Fruit fly (Drosophila melanogaster) whole organism, embryonic: ENCODE data around the gene CG5021.

Experiments used
- Aef1 ChIP-seq: fragments of 200-800 bp; sonication (Bioruptor generic); IDR thresholded peaks from 3 replicates; pipeline ENCODE4 v1.3.6; 2022; ENCODE audit warnings: missing biosample characterization, missing genetic modification characterization
- Atf-2 ChIP-seq: fragments of 200-800 bp; sonication (Bioruptor generic); optimal IDR thresholded peaks from 2 replicates; lab custom pipeline; 2016; ENCODE audit warnings: missing biosample characterization, missing genetic modification characterization
- Bgb ChIP-seq: fragments of 200-800 bp; sonication (Bioruptor generic); IDR thresholded peaks from 2 replicates; pipeline ENCODE4 v1.3.6; 2022; ENCODE audit warnings: missing biosample characterization, missing genetic modification characterization; ENCODE audit not compliant: partially characterized antibody
- CG10209 ChIP-seq: fragments of 200-800 bp; sonication (Bioruptor generic); optimal IDR thresholded peaks from 3 replicates; lab custom pipeline; 2017; ENCODE audit warnings: missing biosample characterization, mild to moderate bottlenecking, missing genetic modification characterization, missing genetic modification reagents
- CG11723 ChIP-seq: fragments of 200-800 bp; sonication (Bioruptor generic); optimal IDR thresholded peaks from 2 replicates; lab custom pipeline; 2017; ENCODE audit warnings: missing biosample characterization, mild to moderate bottlenecking, missing genetic modification characterization
- CG12104 ChIP-seq: fragments of 200-800 bp; sonication (Bioruptor generic); optimal IDR thresholded peaks from 3 replicates; lab custom pipeline; 2016; ENCODE audit warnings: missing biosample characterization, missing genetic modification characterization
- CG12219 ChIP-seq: fragments of 200-800 bp; sonication (Bioruptor generic); optimal IDR thresholded peaks from 3 replicates; lab custom pipeline; 2018; ENCODE audit warnings: missing biosample characterization, mild to moderate bottlenecking, missing genetic modification characterization
- CG13123 ChIP-seq: fragments of 200-800 bp; sonication (Bioruptor generic); optimal IDR thresholded peaks from 2 replicates; lab custom pipeline; 2016; ENCODE audit warnings: missing biosample characterization, missing genetic modification characterization
- CG13287 ChIP-seq: fragments of 200-800 bp; sonication (Bioruptor generic); IDR thresholded peaks from 2 replicates; pipeline ENCODE4 v1.3.6; 2022; ENCODE audit warnings: missing biosample characterization, missing genetic modification characterization; ENCODE audit not compliant: partially characterized antibody
- CG14710 ChIP-seq: fragments of 200-800 bp; sonication (Bioruptor generic); optimal IDR thresholded peaks from 3 replicates; lab custom pipeline; 2019; ENCODE audit warnings: missing biosample characterization, mild to moderate bottlenecking, missing genetic modification characterization, moderate library complexity
- CG17359 ChIP-seq: fragments of 200-800 bp; sonication (Bioruptor generic); optimal IDR thresholded peaks from 3 replicates; lab custom pipeline; 2018; ENCODE audit warnings: missing biosample characterization, mild to moderate bottlenecking, missing genetic modification characterization, moderate library complexity
- CG17361 ChIP-seq: fragments of 200-800 bp; sonication (Bioruptor generic); IDR thresholded peaks from 3 replicates; pipeline ENCODE4 v1.3.6; 2022; ENCODE audit warnings: missing biosample characterization, missing genetic modification characterization
- CG17802 ChIP-seq: fragments of 200-800 bp; sonication (Bioruptor generic); optimal IDR thresholded peaks from 2 replicates; lab custom pipeline; 2018; ENCODE audit warnings: missing biosample characterization, mild to moderate bottlenecking, missing genetic modification characterization, moderate library complexity
- CG34224 ChIP-seq: fragments of 200-800 bp; sonication (Bioruptor generic); IDR thresholded peaks from 3 replicates; pipeline ENCODE4 v1.3.6; 2022; ENCODE audit warnings: missing biosample characterization, missing genetic modification characterization; ENCODE audit not compliant: partially characterized antibody
- CG34376 ChIP-seq: fragments of 200-800 bp; sonication (Bioruptor generic); optimal IDR thresholded peaks from 2 replicates; lab custom pipeline; 2018; ENCODE audit warnings: missing biosample characterization, mild to moderate bottlenecking, missing genetic modification characterization
- CG4328 ChIP-seq: fragments of 200-800 bp; sonication (Bioruptor generic); optimal IDR thresholded peaks from 3 replicates; lab custom pipeline; 2017; ENCODE audit warnings: missing biosample characterization, missing genetic modification reagents, missing genetic modification characterization
- CG4730 ChIP-seq: fragments of 200-800 bp; sonication (Bioruptor generic); IDR thresholded peaks from 2 replicates; pipeline ENCODE4 v1.3.6; 2022; ENCODE audit warnings: missing biosample characterization, missing genetic modification characterization
- CG5180 ChIP-seq: fragments of 200-800 bp; sonication (Bioruptor generic); optimal IDR thresholded peaks from 3 replicates; lab custom pipeline; 2017; ENCODE audit warnings: missing biosample characterization, missing genetic modification characterization, mild to moderate bottlenecking, moderate library complexity, missing genetic modification reagents
- CG5953 ChIP-seq: fragments of 200-800 bp; sonication (Bioruptor generic); IDR thresholded peaks from 2 replicates; pipeline ENCODE4 v1.3.6; 2022; ENCODE audit warnings: missing biosample characterization, missing genetic modification characterization
- CG6175 ChIP-seq: fragments of 200-800 bp; sonication (Bioruptor generic); IDR thresholded peaks from 3 replicates; pipeline ENCODE4 v1.3.6; 2022; ENCODE audit warnings: missing biosample characterization, missing genetic modification characterization
- CG6654 ChIP-seq: fragments of 200-800 bp; sonication (Bioruptor generic); optimal IDR thresholded peaks from 2 replicates; lab custom pipeline; 2017; ENCODE audit warnings: missing biosample characterization, mild to moderate bottlenecking, missing genetic modification characterization
- CG7928 ChIP-seq: fragments of 200-800 bp; sonication (Bioruptor generic); optimal IDR thresholded peaks from 2 replicates; lab custom pipeline; 2017; ENCODE audit warnings: missing biosample characterization, mild to moderate bottlenecking, missing genetic modification characterization
- CG7987 ChIP-seq: fragments of 200-800 bp; sonication (Bioruptor generic); optimal IDR thresholded peaks from 2 replicates; lab custom pipeline; 2018; ENCODE audit warnings: missing biosample characterization, mild to moderate bottlenecking, missing genetic modification characterization, moderate library complexity
- CG8290 ChIP-seq, 3 experiments: fragments of 200-800 bp; sonication (Bioruptor generic); optimal IDR thresholded peaks; 2 replicates each; lab custom pipeline; 2016 to 2019; ENCODE audit warnings: missing biosample characterization in 3 of 3, missing genetic modification characterization in 3 of 3, mild to moderate bottlenecking in 2 of 3, moderate library complexity in 1 of 3
- CG9797 ChIP-seq: fragments of 200-800 bp; sonication (Bioruptor generic); optimal IDR thresholded peaks from 3 replicates; lab custom pipeline; 2018; ENCODE audit warnings: missing biosample characterization, mild to moderate bottlenecking, missing genetic modification characterization
- Drgx ChIP-seq: fragments of 200-800 bp; sonication (Bioruptor generic); IDR thresholded peaks from 2 replicates; pipeline ENCODE4 v1.3.6; 2022; ENCODE audit warnings: missing biosample characterization, missing genetic modification characterization
- HLH4C ChIP-seq: fragments of 200-800 bp; sonication (Bioruptor generic); IDR thresholded peaks from 3 replicates; pipeline ENCODE4 v1.3.6; 2022; ENCODE audit warnings: missing biosample characterization, missing genetic modification characterization; ENCODE audit not compliant: partially characterized antibody
- Hand ChIP-seq: fragments of 200-800 bp; sonication (Bioruptor generic); optimal IDR thresholded peaks from 2 replicates; lab custom pipeline; 2017; ENCODE audit warnings: mild to moderate bottlenecking, missing biosample characterization, missing genetic modification reagents, missing genetic modification characterization
- Neu2 ChIP-seq: fragments of 200-800 bp; sonication (Bioruptor generic); optimal IDR thresholded peaks from 3 replicates; lab custom pipeline; 2016; ENCODE audit warnings: missing biosample characterization, missing genetic modification characterization, borderline replicate concordance
- Sin3A ChIP-seq: fragments of >200 bp; optimal IDR thresholded peaks from 2 replicates; lab custom pipeline; 2018
- Usf ChIP-seq: fragments of 200-800 bp; sonication (Bioruptor generic); optimal IDR thresholded peaks from 2 replicates; lab custom pipeline; 2017; ENCODE audit warnings: missing genotype, missing biosample characterization, missing genetic modification characterization
- Vsx1 ChIP-seq: fragments of 200-800 bp; sonication (Bioruptor generic); optimal IDR thresholded peaks from 2 replicates; lab custom pipeline; 2017; ENCODE audit warnings: missing biosample characterization, mild to moderate bottlenecking, missing genetic modification characterization, missing genetic modification reagents
- abd-A ChIP-seq: fragments of 200-800 bp; sonication (Bioruptor generic); optimal IDR thresholded peaks from 3 replicates; lab custom pipeline; 2019; ENCODE audit warnings: missing biosample characterization, mild to moderate bottlenecking, missing genetic modification characterization, moderate library complexity
- ato ChIP-seq: fragments of 200-800 bp; sonication (Bioruptor generic); IDR thresholded peaks from 2 replicates; pipeline ENCODE4 v1.3.6; 2022; ENCODE audit warnings: missing biosample characterization, missing genetic modification characterization; ENCODE audit not compliant: partially characterized antibody
- emc ChIP-seq: fragments of 200-800 bp; sonication (Bioruptor generic); optimal IDR thresholded peaks from 2 replicates; lab custom pipeline; 2016; ENCODE audit warnings: missing biosample characterization, missing genetic modification characterization
- ems ChIP-seq: fragments of 200-800 bp; sonication (Bioruptor generic); optimal IDR thresholded peaks from 3 replicates; lab custom pipeline; 2016; ENCODE audit warnings: missing biosample characterization, missing genetic modification characterization
- gsb ChIP-seq: fragments of 200-800 bp; sonication (Bioruptor generic); IDR thresholded peaks from 2 replicates; pipeline ENCODE4 v1.3.6; 2022; ENCODE audit warnings: missing biosample characterization, missing genetic modification characterization
- inv ChIP-seq: fragments of 200-800 bp; sonication (Bioruptor generic); IDR thresholded peaks from 2 replicates; pipeline ENCODE4 v1.3.6; 2022; ENCODE audit warnings: missing biosample characterization, missing genetic modification characterization; ENCODE audit not compliant: partially characterized antibody
- jing ChIP-seq: fragments of 200-800 bp; sonication (Bioruptor generic); optimal IDR thresholded peaks from 2 replicates; lab custom pipeline; 2018; ENCODE audit warnings: missing biosample characterization, mild to moderate bottlenecking, missing genetic modification characterization
- kah ChIP-seq: fragments of 200-800 bp; sonication (Bioruptor generic); optimal IDR thresholded peaks from 2 replicates; lab custom pipeline; 2018; ENCODE audit warnings: missing biosample characterization, mild to moderate bottlenecking, missing genetic modification characterization
- nerfin-2 ChIP-seq: fragments of 200-800 bp; sonication (Bioruptor generic); IDR thresholded peaks from 2 replicates; pipeline ENCODE4 v1.3.6; 2022; ENCODE audit warnings: missing biosample characterization, missing genetic modification characterization; ENCODE audit not compliant: partially characterized antibody
- oc ChIP-seq: fragments of 200-800 bp; sonication (Bioruptor generic); optimal IDR thresholded peaks from 2 replicates; lab custom pipeline; 2018; ENCODE audit warnings: missing biosample characterization, mild to moderate bottlenecking, missing genetic modification characterization, moderate library complexity
- pfk ChIP-seq: fragments of 200-800 bp; sonication (Bioruptor generic); optimal IDR thresholded peaks from 2 replicates; lab custom pipeline; 2018; ENCODE audit warnings: missing biosample characterization, mild to moderate bottlenecking, missing genetic modification characterization, moderate library complexity
- sens ChIP-seq: fragments of 200-800 bp; sonication (Bioruptor generic); peaks from one replicate; lab custom pipeline; 2016; ENCODE audit warnings: missing biosample characterization, missing genetic modification characterization
- vfl ChIP-seq: fragments of 200-800 bp; sonication (Bioruptor generic); optimal IDR thresholded peaks from 2 replicates; lab custom pipeline; 2016; ENCODE audit warnings: missing biosample characterization, missing genetic modification characterization
- yki ChIP-seq: fragments of >200 bp; optimal IDR thresholded peaks from 3 replicates; lab custom pipeline; 2018
- z ChIP-seq: fragments of 200-800 bp; sonication (Bioruptor generic); IDR thresholded peaks from 3 replicates; pipeline ENCODE4 v1.3.6; 2022; ENCODE audit warnings: missing biosample characterization, missing genetic modification characterization
- zen ChIP-seq: fragments of 200-800 bp; sonication (Bioruptor generic); optimal IDR thresholded peaks from 3 replicates; lab custom pipeline; 2018; ENCODE audit warnings: missing biosample characterization, mild to moderate bottlenecking, missing genetic modification characterization, moderate library complexity

The CG5021 gene

DNA sequence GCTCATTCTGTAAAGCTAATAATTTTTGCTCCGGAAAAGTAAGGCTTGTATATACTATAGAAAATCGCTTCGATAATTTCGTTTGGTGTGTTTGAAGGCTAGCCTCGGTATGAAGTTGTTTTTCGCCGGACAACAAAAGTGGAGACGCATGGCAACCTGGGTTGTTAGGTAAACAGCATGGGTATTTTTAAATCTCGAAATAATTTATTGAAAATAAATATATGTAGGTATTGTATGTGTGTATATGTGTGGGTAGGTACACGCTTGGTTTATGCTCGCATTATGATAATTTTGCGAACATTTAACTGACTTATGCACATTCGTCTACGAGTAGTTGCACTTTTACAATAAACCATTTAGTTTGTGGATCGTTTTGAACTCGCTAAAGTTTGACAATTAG lies 23.5 kb downstream of the CG5021 start, which contains the start of gene CG5280:
CG5280 (minus strand) TSS at position 101 of the 400 bp plus-strand sequence.
- TF ChIP-seq nerfin-2 (no peak), emc (GFP tag; lab: Kevin White, UChicago) (no peak), z (GFP tag; lab: Robert Waterston, UW) (no peak), CG12104 (GFP tag; lab: Kevin White, UChicago) (no peak), ems (no peak), kah (GFP tag; lab: Kevin White, UChicago) (no peak)

DNA sequence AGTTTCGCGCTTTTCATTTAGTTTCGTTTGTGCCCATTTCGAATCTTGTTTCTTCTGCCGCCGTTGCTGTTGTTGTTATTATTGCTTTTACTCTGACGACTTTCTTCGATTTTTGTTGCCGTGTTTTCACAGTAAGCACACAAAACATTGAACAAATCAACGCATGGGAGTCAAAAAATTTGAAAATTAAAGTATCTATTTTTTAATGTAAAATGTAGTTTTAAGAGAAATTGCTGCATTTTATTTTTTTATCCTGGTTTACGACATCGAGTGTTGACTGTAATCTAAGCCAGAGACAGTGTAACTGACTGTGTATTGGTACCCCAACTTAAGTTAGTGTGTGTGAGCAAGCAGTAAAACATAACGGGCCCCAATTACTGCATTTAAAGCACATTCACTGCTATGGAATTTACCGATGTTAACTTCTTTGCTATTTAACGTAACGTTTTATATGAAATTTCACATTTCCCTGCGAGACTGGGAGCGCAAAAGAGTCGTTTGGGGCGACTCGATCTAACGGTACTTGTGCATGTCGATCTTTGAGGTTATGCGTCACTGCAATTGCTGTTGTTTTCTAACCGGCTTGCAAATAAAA lies 29.6 kb downstream of the CG5021 start:
- TF ChIP-seq CG7987: no peak
- TF ChIP-seq Vsx1 (GFP tag; lab: Kevin White, UChicago): no peak
- TF ChIP-seq Hand (GFP tag; lab: Kevin White, UChicago): no peak
- peak; percentile 90 for TF ChIP-seq Drgx (GFP tag; lab: Robert Waterston, UW)
- no peak for TF ChIP-seq CG34376
- TF ChIP-seq Usf: peak; percentile 3
- no peak for TF ChIP-seq CG11723 (GFP tag; lab: Kevin White, UChicago)
- TF ChIP-seq HLH4C (GFP tag; lab: Robert Waterston, UW): no peak
- no peak for TF ChIP-seq CG34224
- TF ChIP-seq CG12219: peak; percentile 35
- TF ChIP-seq CG8290 (GFP tag; optimal IDR thresholded peaks at IDR 0.05; lab: Kevin White, UChicago): no peak
- no peak for TF ChIP-seq CG8290 (tag; optimal IDR thresholded peaks at IDR 0.05; lab: Kevin White, UChicago)
- TF ChIP-seq abd-A (tag; lab: Kevin White, UChicago): no peak
- no peak for TF ChIP-seq vfl (GFP tag; lab: Kevin White, UChicago)
- TF ChIP-seq jing (GFP tag; lab: Kevin White, UChicago): peak; percentile 50
- peak; percentile 34 for TF ChIP-seq CG10209
- TF ChIP-seq inv (GFP tag; lab: Robert Waterston, UW): no peak
- peak; percentile 27; the same call in 1 of the 2 replicates for TF ChIP-seq CG5953 (GFP tag; lab: Robert Waterston, UW)
- peak; percentile 65 for TF ChIP-seq CG17361 (GFP tag; lab: Robert Waterston, UW)
- TF ChIP-seq pfk: no peak
- peak; percentile 44; the same call in 1 of the 3 replicates for TF ChIP-seq Aef1
- no peak for TF ChIP-seq Sin3A (lab: Kevin White, UChicago)
- TF ChIP-seq CG6175 (GFP tag; lab: Robert Waterston, UW): no peak
- TF ChIP-seq CG13123 (GFP tag; lab: Kevin White, UChicago): no peak
- TF ChIP-seq gsb (GFP tag; lab: Robert Waterston, UW): no peak
- no peak for TF ChIP-seq Neu2
- peak; percentile 24 for TF ChIP-seq CG6654
- no peak for TF ChIP-seq ato
- no peak for TF ChIP-seq Atf-2 (GFP tag; lab: Kevin White, UChicago)
- peak; percentile 93 for TF ChIP-seq sens (GFP tag; lab: Kevin White, UChicago)
- TF ChIP-seq CG17359 (tag; lab: Kevin White, UChicago): peak; percentile 84
- TF ChIP-seq CG7928 (GFP tag; lab: Kevin White, UChicago): no peak
- TF ChIP-seq zen: peak; percentile 8
- TF ChIP-seq Bgb (GFP tag; lab: Robert Waterston, UW): no peak
- TF ChIP-seq yki (lab: Kevin White, UChicago): no peak
- no peak for TF ChIP-seq CG4730 (GFP tag; lab: Robert Waterston, UW)
- no peak for TF ChIP-seq CG9797 (GFP tag; lab: Kevin White, UChicago)
- TF ChIP-seq CG5180 (GFP tag; lab: Kevin White, UChicago): no peak
- TF ChIP-seq CG14710 (tag; lab: Kevin White, UChicago): peak; percentile 49
- TF ChIP-seq oc (tag; lab: Kevin White, UChicago): no peak
- no peak for TF ChIP-seq CG4328
- no peak for TF ChIP-seq CG13287 (GFP tag; lab: Robert Waterston, UW)
- no peak for TF ChIP-seq CG17802 (tag; lab: Kevin White, UChicago)
